Worm (Caenorhabditis elegans) whole organism, L4/young adult: Measurements from ENCODE around the gene mec-12.

Source experiments
- W03F9.2 ChIP-seq: fragments of 150-350 bp; optimal IDR thresholded peaks from 2 replicates; lab custom pipeline; 2014; ENCODE audit warnings: missing biosample characterization, missing genetic modification characterization
- dao-5 ChIP-seq: sonication (generic microtip); optimal IDR thresholded peaks from 2 replicates; lab custom pipeline; 2016; ENCODE audit warnings: missing genotype, missing genetic modification characterization, moderate library complexity, missing compliant biosample characterization
- him-1 ChIP-seq: sonication (generic microtip); optimal IDR thresholded peaks from 2 replicates; lab custom pipeline; 2016; ENCODE audit warnings: missing genotype, missing genetic modification reagents, missing genetic modification characterization, missing compliant biosample characterization

DNA sequence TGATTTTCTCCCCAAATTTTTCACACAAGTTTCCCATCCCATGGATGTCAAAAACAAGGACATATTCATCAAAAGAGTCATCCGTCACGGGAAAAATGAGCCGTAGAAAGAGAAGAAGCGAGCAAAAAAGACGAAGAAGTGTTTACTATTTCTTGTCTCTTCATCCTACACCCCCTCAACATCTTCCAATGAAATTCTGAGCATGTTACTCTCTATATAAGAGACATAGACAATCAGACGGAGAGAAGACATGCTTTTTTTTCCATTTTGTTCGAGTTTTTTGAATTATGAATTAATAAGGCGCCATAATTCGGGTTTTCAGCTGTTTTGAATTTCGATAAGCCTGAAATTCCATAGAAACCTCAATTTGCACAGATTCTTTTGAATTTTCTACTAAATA, 42.9 kb downstream of the mec-12 start:
- no peak for TF ChIP-seq him-1
- no peak for TF ChIP-seq dao-5 (tag; lab: Kevin White, UChicago)
- no peak for TF ChIP-seq W03F9.2
